Fruit fly (Drosophila melanogaster) whole organism, wandering third instar larva: Measurements from ENCODE around the gene CG14262.

Experiments used
- Abd-B ChIP-seq: fragments of >200 bp; optimal IDR thresholded peaks from 2 replicates; lab custom pipeline; 2017; ENCODE audit warnings: missing biosample characterization, missing genetic modification characterization
- CG32264 ChIP-seq: fragments of 200-800 bp; sonication (Bioruptor generic); optimal IDR thresholded peaks from 2 replicates; lab custom pipeline; 2016; ENCODE audit warnings: missing biosample characterization, missing genetic modification characterization
- CG9705 ChIP-seq: fragments of 200-800 bp; sonication (Bioruptor generic); optimal IDR thresholded peaks from 2 replicates; lab custom pipeline; 2018; ENCODE audit warnings: missing biosample characterization, mild to moderate bottlenecking, missing genetic modification characterization
- CrebA ChIP-seq: fragments of 200-800 bp; sonication (Bioruptor generic); optimal IDR thresholded peaks from 2 replicates; lab custom pipeline; 2016; ENCODE audit warnings: missing biosample characterization, mild to moderate bottlenecking, missing genetic modification characterization, borderline replicate concordance
- Dfd ChIP-seq: fragments of >200 bp; optimal IDR thresholded peaks from 2 replicates; lab custom pipeline; 2017; ENCODE audit warnings: missing biosample characterization, missing genetic modification characterization
- Dif ChIP-seq: fragments of 200-275, 200-300 bp; sonication (Bioruptor generic); optimal IDR thresholded peaks from 2 replicates; lab custom pipeline; 2018; ENCODE audit warnings: missing biosample characterization, missing genetic modification characterization; ENCODE audit not compliant: partially characterized antibody
- GATAd ChIP-seq: sonication (Bioruptor generic); optimal IDR thresholded peaks from 2 replicates; lab custom pipeline; 2016; ENCODE audit warnings: missing biosample characterization, missing genetic modification characterization
- HLH106 ChIP-seq: fragments of 200-800 bp; optimal IDR thresholded peaks from 3 replicates; lab custom pipeline; 2019; ENCODE audit warnings: missing biosample characterization, mild to moderate bottlenecking, missing genetic modification characterization, moderate library complexity
- Hnf4 ChIP-seq: fragments of 200-800 bp; sonication (Bioruptor generic); optimal IDR thresholded peaks from 2 replicates; lab custom pipeline; 2016; ENCODE audit warnings: missing biosample characterization, mild to moderate bottlenecking, missing genetic modification characterization
- Hr78 ChIP-seq: fragments of >200 bp; optimal IDR thresholded peaks from 2 replicates; lab custom pipeline; 2017; ENCODE audit warnings: missing biosample characterization, missing genetic modification characterization
- Hr83 ChIP-seq: fragments of 200-300 bp; sonication (Bioruptor generic); optimal IDR thresholded peaks from 2 replicates; lab custom pipeline; 2016; ENCODE audit warnings: missing biosample characterization, mild to moderate bottlenecking, missing genetic modification characterization, moderate library complexity; ENCODE audit not compliant: poor library complexity, severe bottlenecking
- Jra ChIP-seq: sonication (Bioruptor generic); optimal IDR thresholded peaks from 2 replicates; lab custom pipeline; 2016; ENCODE audit warnings: missing biosample characterization, missing genetic modification characterization
- Mio ChIP-seq: sonication (Bioruptor generic); optimal IDR thresholded peaks from 2 replicates; lab custom pipeline; 2016; ENCODE audit warnings: missing biosample characterization, missing genetic modification characterization
- Myc ChIP-seq: fragments of >200 bp; optimal IDR thresholded peaks from 2 replicates; lab custom pipeline; 2017
- N ChIP-seq: fragments of >200 bp; optimal IDR thresholded peaks from 2 replicates; lab custom pipeline; 2018; ENCODE audit warnings: missing biosample characterization, missing external identifiers, missing genetic modification characterization
- OdsH ChIP-seq: fragments of 200-800 bp; sonication (Bioruptor generic); optimal IDR thresholded peaks from 2 replicates; lab custom pipeline; 2016; ENCODE audit warnings: missing biosample characterization, mild to moderate bottlenecking, missing genetic modification characterization
- Rel ChIP-seq, 2 experiments: fragments of 200-800 bp; sonication (Bioruptor generic) in 1 of 2; optimal IDR thresholded peaks; 2 replicates in 1 of 2; 3 replicates in 1 of 2; lab custom pipeline; 2016 to 2019; ENCODE audit warnings: mild to moderate bottlenecking in 2 of 2, missing biosample characterization in 2 of 2, missing genetic modification characterization in 2 of 2, moderate library complexity in 1 of 2
- Sp1 ChIP-seq: fragments of 200-800 bp; sonication (Bioruptor generic); optimal IDR thresholded peaks from 3 replicates; lab custom pipeline; 2019; ENCODE audit warnings: missing biosample characterization, mild to moderate bottlenecking, missing genetic modification characterization, moderate library complexity
- Vsx2 ChIP-seq: fragments of 200-300, 225-300 bp; sonication (Bioruptor generic); optimal IDR thresholded peaks from 2 replicates; lab custom pipeline; 2018; ENCODE audit warnings: missing biosample characterization, missing genetic modification characterization; ENCODE audit not compliant: partially characterized antibody
- br ChIP-seq: fragments of 200-800 bp; sonication (Bioruptor generic); optimal IDR thresholded peaks from 2 replicates; lab custom pipeline; 2016; ENCODE audit warnings: missing biosample characterization, missing genetic modification characterization
- brk ChIP-seq: fragments of 200-800 bp; sonication (Bioruptor generic); optimal IDR thresholded peaks from 2 replicates; lab custom pipeline; 2016; ENCODE audit warnings: missing biosample characterization, mild to moderate bottlenecking, missing genetic modification characterization
- dl ChIP-seq, 2 experiments: fragments of 175-275, 200-275 bp in 1 of 2; fragments of 200-275 bp in 1 of 2; sonication (Bioruptor generic); optimal IDR thresholded peaks; lab custom pipeline; 2018; ENCODE audit warnings: mild to moderate bottlenecking in 2 of 2, missing biosample characterization in 2 of 2, missing genetic modification characterization in 2 of 2, moderate library complexity in 2 of 2; ENCODE audit not compliant: partially characterized antibody in 2 of 2, insufficient read depth in 1 of 2
- dmrt93B ChIP-seq: fragments of 200-800 bp; sonication (Bioruptor generic); optimal IDR thresholded peaks from 2 replicates; lab custom pipeline; 2018; ENCODE audit warnings: missing biosample characterization, mild to moderate bottlenecking, missing genetic modification characterization
- dsf ChIP-seq: sonication (Bioruptor generic); optimal IDR thresholded peaks from 2 replicates; lab custom pipeline; 2016; ENCODE audit warnings: missing biosample characterization, missing genetic modification characterization, borderline replicate concordance
- ey ChIP-seq: fragments of 200-800 bp; sonication (Bioruptor generic); optimal IDR thresholded peaks from 2 replicates; lab custom pipeline; 2016; ENCODE audit warnings: missing biosample characterization, missing genetic modification characterization
- foxo ChIP-seq, 2 experiments: fragments of 200-800 bp; sonication (Bioruptor generic); optimal IDR thresholded peaks; 2 replicates in 1 of 2; 3 replicates in 1 of 2; lab custom pipeline; 2016 to 2017; ENCODE audit warnings: missing biosample characterization in 2 of 2, missing genetic modification characterization in 2 of 2
- fru ChIP-seq: fragments of 200-800 bp; sonication (Bioruptor generic); optimal IDR thresholded peaks from 3 replicates; lab custom pipeline; 2016; ENCODE audit warnings: missing biosample characterization, mild to moderate bottlenecking, missing genetic modification characterization
- h ChIP-seq: fragments of 200-800 bp; sonication (Bioruptor generic); optimal IDR thresholded peaks from 3 replicates; lab custom pipeline; 2016; ENCODE audit warnings: missing biosample characterization, mild to moderate bottlenecking, missing genetic modification characterization
- jim ChIP-seq: fragments of 175-275, 200-325 bp; sonication (Bioruptor generic); optimal IDR thresholded peaks from 2 replicates; lab custom pipeline; 2016; ENCODE audit warnings: missing biosample characterization, mild to moderate bottlenecking, missing genetic modification characterization
- lola ChIP-seq: fragments of >200 bp; optimal IDR thresholded peaks from 2 replicates; lab custom pipeline; 2017; ENCODE audit warnings: missing biosample characterization, missing genetic modification characterization
- pan ChIP-seq: fragments of >200 bp; optimal IDR thresholded peaks from 2 replicates; lab custom pipeline; 2017
- psq ChIP-seq: fragments of 200-800 bp; sonication (Bioruptor generic); optimal IDR thresholded peaks from 3 replicates; lab custom pipeline; 2017; ENCODE audit warnings: missing biosample characterization, mild to moderate bottlenecking, missing genetic modification characterization, moderate library complexity
- rgr ChIP-seq: fragments of 200-800 bp; sonication (Bioruptor generic); optimal IDR thresholded peaks from 3 replicates; lab custom pipeline; 2016; ENCODE audit warnings: missing biosample characterization, mild to moderate bottlenecking, missing genetic modification characterization
- sage ChIP-seq: fragments of 200-800 bp; sonication (Bioruptor generic); optimal IDR thresholded peaks from 2 replicates; lab custom pipeline; 2016; ENCODE audit warnings: missing biosample characterization, mild to moderate bottlenecking, missing genetic modification characterization
- sv ChIP-seq: fragments of 200-800 bp; sonication (Bioruptor generic); optimal IDR thresholded peaks from 3 replicates; lab custom pipeline; 2016; ENCODE audit warnings: missing biosample characterization, missing genetic modification characterization
- tai ChIP-seq: sonication (Bioruptor generic); optimal IDR thresholded peaks from 2 replicates; lab custom pipeline; 2016; ENCODE audit warnings: missing biosample characterization, missing genetic modification characterization
- usp ChIP-seq: fragments of >200 bp; optimal IDR thresholded peaks from 2 replicates; lab custom pipeline; 2017; ENCODE audit warnings: missing biosample characterization, missing genetic modification characterization
- woc ChIP-seq: sonication (Bioruptor generic); optimal IDR thresholded peaks from 2 replicates; lab custom pipeline; 2016; ENCODE audit warnings: missing biosample characterization, mild to moderate bottlenecking, missing genetic modification characterization

CG14262 gene

DNA sequence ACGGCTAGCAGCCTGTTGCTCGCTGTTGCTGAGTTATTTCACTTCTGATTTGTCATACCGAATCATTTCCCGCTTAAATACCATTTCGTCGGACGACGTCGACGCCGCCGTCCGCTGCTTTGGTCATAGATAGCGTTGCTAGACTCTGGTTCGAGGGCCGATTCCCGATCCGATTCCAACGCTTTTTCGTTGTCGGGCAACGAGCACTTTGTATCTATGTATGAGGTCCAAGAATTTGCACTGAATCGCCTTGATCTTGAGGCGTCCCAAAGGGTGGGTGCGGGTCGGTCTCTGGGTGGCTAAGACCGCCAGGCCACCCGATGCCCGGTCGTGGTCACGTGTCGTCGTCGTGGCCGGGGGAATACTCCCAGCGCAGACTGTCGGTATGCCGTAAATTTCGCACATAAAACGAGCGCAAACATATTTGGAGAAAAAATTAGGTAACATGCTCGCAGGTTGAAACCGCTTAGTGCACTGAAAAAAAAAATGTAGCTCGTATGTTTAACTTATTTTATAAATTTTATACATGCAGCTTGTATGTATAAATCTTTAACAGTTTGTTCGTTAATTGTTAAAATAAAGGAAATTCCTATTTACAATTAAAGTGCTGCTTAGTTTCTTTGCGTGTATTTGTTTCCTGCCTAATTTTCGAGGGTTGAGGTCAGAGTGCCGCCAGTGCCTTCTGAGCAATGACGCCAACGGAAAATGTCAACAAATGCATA is 27.1 kb upstream of the CG14262 start, which contains the start of gene CG3348 (continued):
- TF ChIP-seq br (GFP tag; lab: Kevin White, UChicago) = peak; percentile 46
- TF ChIP-seq, all 38 proteins: peak for 18

DNA sequence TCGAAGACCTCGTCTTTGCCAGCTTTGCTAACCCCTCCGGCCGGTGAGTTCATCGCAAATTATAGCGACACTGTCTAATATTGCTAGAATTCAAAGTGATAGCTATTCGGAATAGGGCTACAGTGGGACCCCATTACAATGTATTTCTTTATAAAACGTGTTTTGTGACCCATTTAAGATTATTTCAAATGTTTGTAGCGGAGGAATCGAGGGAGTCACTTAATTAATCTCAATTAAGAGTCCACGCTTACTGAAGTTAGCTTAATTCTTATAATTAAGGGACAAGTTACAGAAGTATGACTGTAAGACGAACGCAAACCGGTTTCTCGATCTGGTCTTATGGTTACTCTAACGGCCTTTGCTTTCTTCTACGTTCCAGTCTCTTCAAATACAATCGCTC is 24.4 kb upstream of the CG14262 start:
- TF ChIP-seq Myc = no peak
- peak in 1 of 2 experiments; percentile 38 for TF ChIP-seq foxo (GFP tag; optimal IDR thresholded peaks at IDR 0.05; lab: Kevin White, UChicago)
- no peak for TF ChIP-seq brk (GFP tag; lab: Kevin White, UChicago)
- TF ChIP-seq br (GFP tag; lab: Kevin White, UChicago) = peak; percentile 8
- TF ChIP-seq dmrt93B (GFP tag; lab: Kevin White, UChicago) = no peak
- TF ChIP-seq CrebA (GFP tag; lab: Kevin White, UChicago) = no peak
- TF ChIP-seq HLH106 (tag; lab: Kevin White, UChicago) = peak; percentile 23
- TF ChIP-seq ey (GFP tag; lab: Kevin White, UChicago) = peak; percentile 28
- TF ChIP-seq pan (lab: Kevin White, UChicago) = no peak
- TF ChIP-seq CG9705 (GFP tag; lab: Kevin White, UChicago) = no peak
- TF ChIP-seq CG32264 (GFP tag; lab: Kevin White, UChicago) = no peak
- no peak for TF ChIP-seq Sp1 (GFP tag; lab: Kevin White, UChicago)
- no peak for TF ChIP-seq Abd-B (GFP tag; lab: Kevin White, UChicago)
- no peak for TF ChIP-seq psq
- TF ChIP-seq N = no peak
- TF ChIP-seq OdsH (GFP tag; lab: Kevin White, UChicago) = peak; percentile 3
- TF ChIP-seq Vsx2 (GFP tag; lab: Kevin White, UChicago) = no peak
- no peak for TF ChIP-seq Dif (GFP tag; lab: Kevin White, UChicago)
- no peak for TF ChIP-seq sage (GFP tag; lab: Kevin White, UChicago)
- TF ChIP-seq Dfd (GFP tag; lab: Kevin White, UChicago) = no peak
- no peak for TF ChIP-seq usp (GFP tag; lab: Kevin White, UChicago)
- TF ChIP-seq jim (GFP tag; lab: Kevin White, UChicago) = no peak
- peak; percentile 13 for TF ChIP-seq Hnf4 (GFP tag; lab: Kevin White, UChicago)
- no peak for TF ChIP-seq dl (GFP tag; optimal IDR thresholded peaks at IDR 0.05; lab: Kevin White, UChicago; ENCODE audit: insufficient read depth in 1 of 2, partially characterized antibody in 2 of 2)
- no peak for TF ChIP-seq Mio (GFP tag; lab: Kevin White, UChicago)
- peak; percentile 65 for TF ChIP-seq h (GFP tag; lab: Kevin White, UChicago)
- TF ChIP-seq tai (GFP tag; lab: Kevin White, UChicago) = no peak
- no peak for TF ChIP-seq lola
- TF ChIP-seq rgr (GFP tag; lab: Kevin White, UChicago) = peak; percentile 34
- TF ChIP-seq sv (GFP tag; lab: Kevin White, UChicago) = no peak
- TF ChIP-seq dsf (GFP tag; lab: Kevin White, UChicago) = no peak
- no peak for TF ChIP-seq Hr78 (GFP tag; lab: Kevin White, UChicago)
- TF ChIP-seq fru (GFP tag; lab: Kevin White, UChicago) = peak; percentile 43
- no peak for TF ChIP-seq GATAd

- TF ChIP-seq CG32264 (GFP tag; lab: Kevin White, UChicago) (peak; percentile 71), Hr83 (GFP tag; lab: Kevin White, UChicago) (peak; percentile 74), woc (peak; percentile 92), br (GFP tag; lab: Kevin White, UChicago) (peak; percentile 75), sv (GFP tag; lab: Kevin White, UChicago) (peak; percentile 82), Rel (GFP tag; optimal IDR thresholded peaks at IDR 0.05; lab: Kevin White, UChicago) (no peak), Rel (tag; optimal IDR thresholded peaks at IDR 0.05; lab: Kevin White, UChicago) (peak; percentile 100), Abd-B (GFP tag; lab: Kevin White, UChicago) (no peak), dmrt93B (GFP tag; lab: Kevin White, UChicago) (peak; percentile 47), lola (no peak), dsf (GFP tag; lab: Kevin White, UChicago) (peak; percentile 82), CrebA (GFP tag; lab: Kevin White, UChicago) (no peak), Jra (peak; percentile 93), h (GFP tag; lab: Kevin White, UChicago) (peak; percentile 85), Dif (GFP tag; lab: Kevin White, UChicago) (peak; percentile 48), sage (GFP tag; lab: Kevin White, UChicago) (no peak), OdsH (GFP tag; lab: Kevin White, UChicago) (peak; percentile 70), brk (GFP tag; lab: Kevin White, UChicago) (no peak), N (no peak), Mio (GFP tag; lab: Kevin White, UChicago) (no peak), GATAd (peak; percentile 75), fru (GFP tag; lab: Kevin White, UChicago) (peak; percentile 83), HLH106 (tag; lab: Kevin White, UChicago) (peak; percentile 80), rgr (GFP tag; lab: Kevin White, UChicago) (peak; percentile 87), ey (GFP tag; lab: Kevin White, UChicago) (peak; percentile 87), foxo (GFP tag; optimal IDR thresholded peaks at IDR 0.05; lab: Kevin White, UChicago) (peak; percentile 5 to 89), Hnf4 (GFP tag; lab: Kevin White, UChicago) (peak; percentile 93), psq (peak; percentile 63), CG9705 (GFP tag; lab: Kevin White, UChicago) (peak; percentile 68)
Observed at dm6 chr3R:27288202-27289135, 23.2 kb upstream of the CG14262 start, which contains the start of the genes bigmax and Hmu. Gene bigmax (minus strand): TSS chr3R:27288526. Gene Hmu (plus strand): TSS chr3R:27288769.
